Worm (Caenorhabditis elegans): ENCODE data around the gene F40F8.12.

DNA sequence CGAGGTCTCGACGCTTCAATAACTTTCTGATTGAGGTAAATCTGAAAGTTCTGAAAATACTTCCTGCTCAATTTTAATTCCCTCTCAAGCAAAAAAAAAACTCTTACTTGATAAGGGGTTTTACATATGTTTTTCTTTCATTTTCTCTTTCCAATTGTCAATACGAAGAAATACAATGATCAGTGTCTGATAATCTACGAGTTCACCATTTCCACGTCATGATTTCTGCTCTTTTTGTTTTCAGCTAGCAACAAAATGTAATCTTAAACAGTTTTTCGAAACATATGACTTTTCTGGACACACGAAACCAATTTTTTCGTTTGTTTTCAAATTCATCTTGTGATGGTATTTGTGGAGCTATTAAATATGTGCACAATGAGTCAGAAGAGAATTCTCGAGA lies 26.5 kb downstream of the F40F8.12 start:
- TF ChIP-seq flt-1 (GFP tag; IDR thresholded peaks at IDR 0.05) = no peak
- no peak for TF ChIP-seq ref-1 (GFP tag; conservative IDR thresholded peaks at IDR 0.05)
- TF ChIP-seq tab-1 (GFP tag; IDR thresholded peaks at IDR 0.05) = no peak
- TF ChIP-seq klf-2 (GFP tag; conservative IDR thresholded peaks at IDR 0.05) = no peak
- TF ChIP-seq ztf-23 (GFP tag; IDR thresholded peaks at IDR 0.05) = no peak
- TF ChIP-seq T22C8.4 (GFP tag; IDR thresholded peaks at IDR 0.05) = no peak
- TF ChIP-seq ztf-29 (GFP tag; IDR thresholded peaks at IDR 0.05) = no peak

Measured in whole organism, midembryonic.